Fruit fly (Drosophila melanogaster) whole organism, pupa: ENCODE measurements around the gene eIF3a.

Source experiments
- CG12605 ChIP-seq: fragments of 200-800 bp; sonication (Bioruptor generic); IDR thresholded peaks from 2 replicates; pipeline ENCODE4 v1.3.6; 2022; ENCODE audit warnings: missing biosample characterization, missing genetic modification characterization
- CG32121 ChIP-seq: fragments of 200-800 bp; sonication (Bioruptor generic); IDR thresholded peaks from 2 replicates; pipeline ENCODE4 v1.3.6; 2022; ENCODE audit warnings: missing biosample characterization, missing genetic modification characterization
- CG34367 ChIP-seq: fragments of 200-800 bp; sonication (Bioruptor generic); optimal IDR thresholded peaks from 2 replicates; lab custom pipeline; 2018; ENCODE audit warnings: missing biosample characterization, mild to moderate bottlenecking, missing genetic modification characterization
- CG4496 ChIP-seq: fragments of 200-800 bp; sonication (Bioruptor generic); IDR thresholded peaks from 3 replicates; pipeline ENCODE4 v1.3.6; 2022; ENCODE audit warnings: missing biosample characterization, missing genetic modification characterization
- CG8301 ChIP-seq: fragments of 200-800 bp; sonication (Bioruptor generic); optimal IDR thresholded peaks from 2 replicates; lab custom pipeline; 2018; ENCODE audit warnings: missing biosample characterization, mild to moderate bottlenecking, missing genetic modification characterization
- D1 ChIP-seq: fragments of 200-800 bp; sonication (Bioruptor generic); optimal IDR thresholded peaks from 2 replicates; lab custom pipeline; 2018; ENCODE audit warnings: missing biosample characterization, mild to moderate bottlenecking, missing genetic modification characterization, moderate library complexity
- EcR ChIP-seq: fragments of 200-800 bp; sonication (Bioruptor generic); optimal IDR thresholded peaks from 3 replicates; lab custom pipeline; 2019; ENCODE audit warnings: missing biosample characterization, missing genetic modification characterization, mild to moderate bottlenecking, moderate library complexity, missing genetic modification reagents
- Pif1A ChIP-seq: fragments of 200-800 bp; sonication (Bioruptor generic); optimal IDR thresholded peaks from 3 replicates; lab custom pipeline; 2016; ENCODE audit warnings: missing biosample characterization, missing genetic modification characterization
- Pif1B ChIP-seq: fragments of 200-800 bp; sonication (Bioruptor generic); optimal IDR thresholded peaks from 3 replicates; lab custom pipeline; 2016; ENCODE audit warnings: missing biosample characterization, missing genetic modification characterization
- Snoo ChIP-seq: fragments of 200-800 bp; sonication (Bioruptor generic); optimal IDR thresholded peaks from 3 replicates; lab custom pipeline; 2017; ENCODE audit warnings: missing biosample characterization, mild to moderate bottlenecking, missing genetic modification characterization, inconsistent platforms
- fd96Ca ChIP-seq: fragments of 200-800 bp; sonication (Bioruptor generic); IDR thresholded peaks from 3 replicates; pipeline ENCODE4 v1.3.6; 2022; ENCODE audit warnings: missing biosample characterization, missing genetic modification characterization
- gl ChIP-seq: fragments of 200-800 bp; sonication (Bioruptor generic); optimal IDR thresholded peaks from 2 replicates; lab custom pipeline; 2018; ENCODE audit warnings: missing biosample characterization, mild to moderate bottlenecking, missing genetic modification characterization
- rn ChIP-seq: fragments of 200-800 bp; sonication (Bioruptor generic); IDR thresholded peaks from 2 replicates; pipeline ENCODE4 v1.3.6; 2022; ENCODE audit warnings: missing biosample characterization, missing genetic modification characterization

DNA sequence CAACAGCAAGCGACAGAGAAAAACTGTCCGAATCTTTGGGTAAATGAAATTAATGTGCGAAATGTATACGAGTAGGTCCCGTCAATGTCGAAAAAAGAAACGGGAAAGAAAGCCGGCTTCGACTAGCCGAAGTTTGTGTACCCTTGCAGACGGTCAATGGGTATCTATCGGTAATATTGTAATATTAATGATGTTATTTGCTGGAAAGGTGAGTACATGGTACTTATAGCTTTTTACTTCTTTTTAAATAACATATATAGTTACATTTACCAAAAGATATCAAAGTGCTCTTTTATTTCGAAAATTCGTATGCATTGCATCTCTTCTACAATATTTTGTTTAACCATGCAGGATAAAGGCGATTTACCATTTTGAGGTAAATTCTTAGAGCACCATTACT lies 42.3 kb upstream of the eIF3a start:
- no peak for TF ChIP-seq gl (tag; lab: Kevin White, UChicago)
- TF ChIP-seq EcR = no peak
- TF ChIP-seq Pif1B (GFP tag; lab: Kevin White, UChicago) = no peak
- TF ChIP-seq CG12605 (GFP tag; lab: Robert Waterston, UW) = no peak
- no peak for TF ChIP-seq CG4496 (GFP tag; lab: Robert Waterston, UW)
- TF ChIP-seq CG32121 (GFP tag; lab: Robert Waterston, UW) = no peak
- TF ChIP-seq D1 (tag; lab: Kevin White, UChicago) = no peak
- no peak for TF ChIP-seq Snoo
- TF ChIP-seq rn (GFP tag; lab: Robert Waterston, UW) = no peak
- no peak for TF ChIP-seq Pif1A (GFP tag; lab: Kevin White, UChicago)
- no peak for TF ChIP-seq CG34367 (tag; lab: Kevin White, UChicago)
- no peak for TF ChIP-seq fd96Ca (GFP tag; lab: Robert Waterston, UW)
- no peak for TF ChIP-seq CG8301
